Worm (Caenorhabditis elegans) whole organism, late embryonic: ENCODE measurements around the gene got-2.2.

Experiments used
- C08G9.2 ChIP-seq: sonication (generic microtip); optimal IDR thresholded peaks from 2 replicates; lab custom pipeline; 2016; ENCODE audit warnings: mild to moderate bottlenecking, missing genetic modification characterization, moderate library complexity, missing compliant biosample characterization
- K02D7.2 ChIP-seq: sonication (generic microtip); optimal IDR thresholded peaks from 2 replicates; lab custom pipeline; 2017; ENCODE audit warnings: mild to moderate bottlenecking, missing genetic modification characterization, missing compliant biosample characterization
- K09A11.1 ChIP-seq: sonication (generic microtip); optimal IDR thresholded peaks from 2 replicates; lab custom pipeline; 2017; ENCODE audit warnings: antibody characterized with exemption, mild to moderate bottlenecking, missing genetic modification characterization, missing compliant biosample characterization; ENCODE audit not compliant: insufficient read depth
- T23F11.4 ChIP-seq: fragments of 200-800 bp; sonication (Bioruptor generic); optimal IDR thresholded peaks from 2 replicates; lab custom pipeline; 2018; ENCODE audit warnings: mild to moderate bottlenecking, missing genetic modification characterization, missing compliant biosample characterization
- ahr-1 ChIP-seq: sonication (generic microtip); optimal IDR thresholded peaks from 2 replicates; lab custom pipeline; 2016; ENCODE audit warnings: missing genetic modification characterization, missing compliant biosample characterization
- ama-1 ChIP-seq: fragments of 150-350 bp; optimal IDR thresholded peaks from 2 replicates; lab custom pipeline; 2014
- ceh-14 ChIP-seq: sonication (generic microtip); optimal IDR thresholded peaks from 2 replicates; lab custom pipeline; 2016; ENCODE audit warnings: missing genotype, missing genetic modification characterization, missing compliant biosample characterization
- ceh-19 ChIP-seq: fragments of 200-800 bp; sonication (Bioruptor generic); optimal IDR thresholded peaks from 2 replicates; lab custom pipeline; 2018; ENCODE audit warnings: mild to moderate bottlenecking, missing genetic modification characterization, missing compliant biosample characterization
- ceh-2 ChIP-seq: sonication (generic microtip); optimal IDR thresholded peaks from 2 replicates; lab custom pipeline; 2016; ENCODE audit warnings: missing genotype, missing genetic modification characterization, missing compliant biosample characterization
- ceh-24 ChIP-seq: sonication (generic microtip); optimal IDR thresholded peaks from 2 replicates; lab custom pipeline; 2016; ENCODE audit warnings: mild to moderate bottlenecking, missing genetic modification characterization, missing compliant biosample characterization
- ceh-30 ChIP-seq: fragments of 150-350 bp; optimal IDR thresholded peaks from 2 replicates; lab custom pipeline; 2014; ENCODE audit warnings: missing biosample characterization, missing genetic modification characterization
- ceh-34 ChIP-seq: sonication (generic microtip); optimal IDR thresholded peaks from 2 replicates; lab custom pipeline; 2016; ENCODE audit warnings: mild to moderate bottlenecking, missing genetic modification characterization, missing compliant biosample characterization
- ceh-45 ChIP-seq: fragments of 200-800 bp; sonication (Bioruptor generic); IDR thresholded peaks from 2 replicates; pipeline ENCODE4 v1.3.6; 2022; ENCODE audit warnings: missing genetic modification reagents, missing genetic modification characterization, missing compliant biosample characterization
- ceh-6 ChIP-seq: fragments of 200-800 bp; sonication (Bioruptor generic); optimal IDR thresholded peaks from 2 replicates; lab custom pipeline; 2018; ENCODE audit warnings: mild to moderate bottlenecking, missing genetic modification characterization, missing compliant biosample characterization
- che-1 ChIP-seq: sonication (generic microtip); optimal IDR thresholded peaks from 2 replicates; lab custom pipeline; 2016; ENCODE audit warnings: mild to moderate bottlenecking, missing genetic modification characterization, missing compliant biosample characterization
- dmd-4 ChIP-seq: sonication (generic microtip); optimal IDR thresholded peaks from 2 replicates; lab custom pipeline; 2016; ENCODE audit warnings: borderline replicate concordance, missing genetic modification characterization, missing compliant biosample characterization
- dve-1 ChIP-seq: sonication (generic microtip); optimal IDR thresholded peaks from 2 replicates; lab custom pipeline; 2017; ENCODE audit warnings: antibody characterized with exemption, mild to moderate bottlenecking, missing genetic modification characterization, missing compliant biosample characterization
- elt-2 ChIP-seq: sonication (generic microtip); optimal IDR thresholded peaks from 2 replicates; lab custom pipeline; 2016; ENCODE audit warnings: missing genetic modification reagents, missing genetic modification characterization, missing compliant biosample characterization
- elt-4 ChIP-seq: sonication (generic microtip); optimal IDR thresholded peaks from 2 replicates; lab custom pipeline; 2016; ENCODE audit warnings: missing genetic modification characterization, missing compliant biosample characterization
- ets-4 ChIP-seq: sonication (generic microtip); optimal IDR thresholded peaks from 2 replicates; lab custom pipeline; 2016; ENCODE audit warnings: missing genetic modification characterization, missing compliant biosample characterization
- fax-1 ChIP-seq: sonication (generic microtip); optimal IDR thresholded peaks from 2 replicates; lab custom pipeline; 2016; ENCODE audit warnings: missing genotype, missing genetic modification characterization, missing compliant biosample characterization
- fkh-10 ChIP-seq: fragments of 150-350 bp; optimal IDR thresholded peaks from 2 replicates; lab custom pipeline; 2014; ENCODE audit warnings: missing biosample characterization, missing genetic modification reagents, missing genetic modification characterization
- fkh-6 ChIP-seq: sonication (generic microtip); optimal IDR thresholded peaks from 2 replicates; lab custom pipeline; 2016; ENCODE audit warnings: missing genetic modification characterization, missing compliant biosample characterization
- hlh-13 ChIP-seq: fragments of 200-800 bp; sonication (Bioruptor generic); optimal IDR thresholded peaks from 2 replicates; lab custom pipeline; 2018; ENCODE audit warnings: mild to moderate bottlenecking, missing genetic modification characterization, missing compliant biosample characterization
- hlh-15 ChIP-seq: sonication (generic microtip); optimal IDR thresholded peaks from 2 replicates; lab custom pipeline; 2016; ENCODE audit warnings: missing genetic modification characterization, missing compliant biosample characterization
- hlh-30 ChIP-seq: sonication (generic microtip); optimal IDR thresholded peaks from 2 replicates; lab custom pipeline; 2017; ENCODE audit warnings: antibody characterized with exemption, missing genetic modification characterization, missing compliant biosample characterization; ENCODE audit not compliant: insufficient read depth
- hlh-6 ChIP-seq: sonication (generic microtip); optimal IDR thresholded peaks from 2 replicates; lab custom pipeline; 2016; ENCODE audit warnings: missing genotype, missing genetic modification characterization, missing compliant biosample characterization
- hlh-8 ChIP-seq: sonication (generic microtip); optimal IDR thresholded peaks from 2 replicates; lab custom pipeline; 2016; ENCODE audit warnings: missing genotype, missing genetic modification characterization, missing compliant biosample characterization
- lim-6 ChIP-seq: sonication (generic microtip); optimal IDR thresholded peaks from 2 replicates; lab custom pipeline; 2016; ENCODE audit warnings: missing genetic modification characterization, missing compliant biosample characterization
- lin-11 ChIP-seq: fragments of 200-800 bp; sonication (Bioruptor generic); optimal IDR thresholded peaks from 2 replicates; lab custom pipeline; 2018; ENCODE audit warnings: mild to moderate bottlenecking, missing genetic modification characterization, missing compliant biosample characterization
- madf-2 ChIP-seq: sonication (generic microtip); optimal IDR thresholded peaks from 2 replicates; lab custom pipeline; 2017; ENCODE audit warnings: missing genetic modification characterization, missing compliant biosample characterization
- mec-3 ChIP-seq: sonication (generic microtip); optimal IDR thresholded peaks from 2 replicates; lab custom pipeline; 2016; ENCODE audit warnings: borderline replicate concordance, missing genetic modification characterization, missing compliant biosample characterization
- nfya-1 ChIP-seq: sonication (generic microtip); optimal IDR thresholded peaks from 2 replicates; lab custom pipeline; 2017; ENCODE audit warnings: missing genetic modification characterization, mild to moderate bottlenecking, missing compliant biosample characterization, antibody characterized with exemption, moderate library complexity
- nhr-11 ChIP-seq: fragments of 150-350 bp; optimal IDR thresholded peaks from 2 replicates; lab custom pipeline; 2014; ENCODE audit warnings: missing biosample characterization, missing genetic modification characterization
- nhr-232 ChIP-seq: sonication (generic microtip); optimal IDR thresholded peaks from 2 replicates; lab custom pipeline; 2016; ENCODE audit warnings: missing genetic modification characterization, missing compliant biosample characterization
- npax-4 ChIP-seq: sonication (generic microtip); optimal IDR thresholded peaks from 2 replicates; lab custom pipeline; 2016; ENCODE audit warnings: missing genetic modification characterization, missing compliant biosample characterization
- odd-2 ChIP-seq: sonication (generic microtip); optimal IDR thresholded peaks from 2 replicates; lab custom pipeline; 2017; ENCODE audit warnings: antibody characterized with exemption, mild to moderate bottlenecking, missing genetic modification characterization, missing compliant biosample characterization
- pag-3 ChIP-seq: sonication (generic microtip); optimal IDR thresholded peaks from 2 replicates; lab custom pipeline; 2016; ENCODE audit warnings: missing compliant biosample characterization, missing genetic modification characterization, borderline replicate concordance
- pat-9 ChIP-seq: fragments of 200-800 bp; sonication (Bioruptor generic); optimal IDR thresholded peaks from 2 replicates; lab custom pipeline; 2018; ENCODE audit warnings: mild to moderate bottlenecking, missing genetic modification characterization, moderate library complexity, missing compliant biosample characterization
- pax-1 ChIP-seq: fragments of 150-350 bp; optimal IDR thresholded peaks from 2 replicates; lab custom pipeline; 2014; ENCODE audit warnings: missing biosample characterization, missing genetic modification characterization
- pha-2 ChIP-seq: sonication (generic microtip); optimal IDR thresholded peaks from 2 replicates; lab custom pipeline; 2017; ENCODE audit warnings: mild to moderate bottlenecking, missing genetic modification characterization, missing compliant biosample characterization
- pha-4 ChIP-seq: fragments of 150-350 bp; optimal IDR thresholded peaks from 2 replicates; lab custom pipeline; 2018; ENCODE audit warnings: missing biosample characterization, missing genetic modification reagents, missing genetic modification characterization
- pqm-1 ChIP-seq: sonication (generic microtip); optimal IDR thresholded peaks from 2 replicates; lab custom pipeline; 2016; ENCODE audit warnings: missing genetic modification characterization, missing compliant biosample characterization
- sdc-2 ChIP-seq: sonication (generic microtip); optimal IDR thresholded peaks from 2 replicates; lab custom pipeline; 2016; ENCODE audit warnings: missing genotype, missing genetic modification characterization, missing compliant biosample characterization
- sox-2 ChIP-seq: fragments of 200-800 bp; sonication (Bioruptor generic); IDR thresholded peaks from 2 replicates; pipeline ENCODE4 v1.3.6; 2022; ENCODE audit warnings: missing genetic modification reagents, missing genetic modification characterization, missing compliant biosample characterization
- syd-9 ChIP-seq: sonication (generic microtip); optimal IDR thresholded peaks from 2 replicates; lab custom pipeline; 2016; ENCODE audit warnings: mild to moderate bottlenecking, missing genetic modification characterization, moderate library complexity, missing compliant biosample characterization
- unc-3 ChIP-seq, 2 experiments: fragments of 200-800 bp in 1 of 2; sonication (Bioruptor generic) in 1 of 2; sonication (generic microtip) in 1 of 2; conservative IDR thresholded peaks in 1 of 2; optimal IDR thresholded peaks in 1 of 2; 2 replicates each; pipeline versions ENCODE4 v1.3.6 to Lab custom; 2016 to 2022; ENCODE audit warnings: missing compliant biosample characterization in 2 of 2, missing genetic modification characterization in 2 of 2, missing genetic modification reagents in 1 of 2
- unc-42 ChIP-seq: sonication (generic microtip); optimal IDR thresholded peaks from 2 replicates; lab custom pipeline; 2016; ENCODE audit warnings: missing genotype, missing genetic modification characterization, missing compliant biosample characterization
- unc-86 ChIP-seq: sonication (generic microtip); optimal IDR thresholded peaks from 2 replicates; lab custom pipeline; 2016; ENCODE audit warnings: missing genetic modification characterization, missing compliant biosample characterization
- ztf-16 ChIP-seq: sonication (generic microtip); optimal IDR thresholded peaks from 2 replicates; lab custom pipeline; 2017; ENCODE audit warnings: missing genetic modification characterization, missing compliant biosample characterization

The got-2.2 gene

DNA sequence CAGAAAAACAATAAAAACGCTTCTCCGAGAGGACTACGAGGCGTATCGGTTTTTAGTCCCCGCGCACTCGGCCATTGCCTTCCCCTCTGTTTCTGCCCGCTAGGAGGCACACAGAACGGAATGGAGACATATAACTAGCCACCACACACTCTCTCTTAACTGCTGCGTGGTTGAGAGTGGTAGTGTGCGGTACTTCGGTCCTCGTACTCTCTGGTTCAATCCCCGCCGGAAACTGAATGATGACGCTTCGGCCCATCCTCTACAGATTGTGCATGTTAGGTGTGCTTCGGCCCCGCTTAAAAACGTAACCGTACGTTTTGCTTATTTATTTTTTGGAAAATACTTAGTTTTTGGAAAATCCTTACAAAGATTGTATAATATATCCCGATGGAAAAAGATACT, 33.1 kb upstream of the got-2.2 start, which contains the start of gene T13C5.6 (continued):
- peak; percentile 97 for TF ChIP-seq T23F11.4 (GFP tag; lab: Kevin White, UChicago)
- TF ChIP-seq ceh-24 (tag; lab: Kevin White, UChicago) = peak; percentile 96
- TF ChIP-seq lim-6 = peak; percentile 96
- TF ChIP-seq ceh-2 = peak; percentile 98
- peak; percentile 94 for TF ChIP-seq dve-1 (tag; lab: Kevin White, UChicago)
- TF ChIP-seq odd-2 (tag; lab: Kevin White, UChicago) = peak; percentile 74
- TF ChIP-seq hlh-30 (tag; lab: Kevin White, UChicago) = peak; percentile 62
- peak; percentile 97 for TF ChIP-seq fkh-6 (tag; lab: Kevin White, UChicago)
- no peak for TF ChIP-seq ama-1 (lab: Kevin White, UChicago)
- TF ChIP-seq nhr-232 = peak; percentile 96
- peak; percentile 97 for TF ChIP-seq syd-9 (tag; lab: Kevin White, UChicago)
- TF ChIP-seq sdc-2 (tag; lab: Kevin White, UChicago) = peak; percentile 94
- TF ChIP-seq ceh-6 (GFP tag; lab: Kevin White, UChicago) = peak; percentile 98
- TF ChIP-seq ceh-34 (tag; lab: Kevin White, UChicago) = peak; percentile 98
- TF ChIP-seq ceh-45 (GFP tag; lab: Robert Waterston, UW) = peak; percentile 92
- peak; percentile 99 for TF ChIP-seq hlh-15 (tag; lab: Kevin White, UChicago)
- TF ChIP-seq unc-3 (GFP tag; conservative IDR thresholded peaks at IDR 0.05; lab: Robert Waterston, UW) = peak; percentile 98
- peak; percentile 95 for TF ChIP-seq unc-3 (tag; optimal IDR thresholded peaks at IDR 0.05; lab: Kevin White, UChicago)
- peak; percentile 97 for TF ChIP-seq ceh-14 (tag; lab: Kevin White, UChicago)
- peak; percentile 96 for TF ChIP-seq sox-2 (GFP tag; lab: Robert Waterston, UW)
- peak; percentile 82 for TF ChIP-seq K09A11.1
- peak; percentile 96 for TF ChIP-seq pag-3 (tag; lab: Kevin White, UChicago)
- peak; percentile 96 for TF ChIP-seq ets-4 (tag; lab: Kevin White, UChicago)
- TF ChIP-seq che-1 (tag; lab: Kevin White, UChicago) = peak; percentile 95
- TF ChIP-seq ztf-16 (tag; lab: Kevin White, UChicago) = peak; percentile 98
- peak; percentile 82 for TF ChIP-seq fkh-10 (GFP tag; lab: Kevin White, UChicago)
- no peak for TF ChIP-seq pax-1 (tag; lab: Kevin White, UChicago)
- TF ChIP-seq pqm-1 (tag; lab: Kevin White, UChicago) = peak; percentile 92
- peak; percentile 93 for TF ChIP-seq ahr-1 (tag; lab: Kevin White, UChicago)
- no peak for TF ChIP-seq nhr-11 (tag; lab: Kevin White, UChicago)
- TF ChIP-seq ceh-19 (GFP tag; lab: Kevin White, UChicago) = peak; percentile 97
- TF ChIP-seq hlh-8 (tag; lab: Kevin White, UChicago) = peak; percentile 97
- TF ChIP-seq elt-2 (tag; lab: Kevin White, UChicago) = peak; percentile 98
- peak; percentile 97 for TF ChIP-seq mec-3 (tag; lab: Kevin White, UChicago)
- TF ChIP-seq ceh-30 = peak; percentile 97
- no peak for TF ChIP-seq pha-4 (tag; lab: Kevin White, UChicago)
- TF ChIP-seq K02D7.2 (tag; lab: Kevin White, UChicago) = peak; percentile 93
- peak; percentile 92 for TF ChIP-seq lin-11 (tag; lab: Kevin White, UChicago)
- TF ChIP-seq hlh-13 = peak; percentile 96
- TF ChIP-seq hlh-6 = peak; percentile 98
- peak; percentile 97 for TF ChIP-seq unc-86 (tag; lab: Kevin White, UChicago)
- TF ChIP-seq C08G9.2 (tag; lab: Kevin White, UChicago) = peak; percentile 95
- peak; percentile 95 for TF ChIP-seq elt-4
- peak; percentile 95 for TF ChIP-seq pha-2 (tag; lab: Kevin White, UChicago)
- TF ChIP-seq nfya-1 (tag; lab: Kevin White, UChicago) = peak; percentile 86
- peak; percentile 98 for TF ChIP-seq pat-9 (tag; lab: Kevin White, UChicago)
- TF ChIP-seq fax-1 = peak; percentile 97
- TF ChIP-seq dmd-4 (tag; lab: Kevin White, UChicago) = peak; percentile 96
- peak; percentile 97 for TF ChIP-seq unc-42
- TF ChIP-seq madf-2 (tag; lab: Kevin White, UChicago) = peak; percentile 95
- peak; percentile 94 for TF ChIP-seq npax-4 (tag; lab: Kevin White, UChicago)
